Fruit fly (Drosophila melanogaster): ENCODE results near the gene CG6793.

DNA sequence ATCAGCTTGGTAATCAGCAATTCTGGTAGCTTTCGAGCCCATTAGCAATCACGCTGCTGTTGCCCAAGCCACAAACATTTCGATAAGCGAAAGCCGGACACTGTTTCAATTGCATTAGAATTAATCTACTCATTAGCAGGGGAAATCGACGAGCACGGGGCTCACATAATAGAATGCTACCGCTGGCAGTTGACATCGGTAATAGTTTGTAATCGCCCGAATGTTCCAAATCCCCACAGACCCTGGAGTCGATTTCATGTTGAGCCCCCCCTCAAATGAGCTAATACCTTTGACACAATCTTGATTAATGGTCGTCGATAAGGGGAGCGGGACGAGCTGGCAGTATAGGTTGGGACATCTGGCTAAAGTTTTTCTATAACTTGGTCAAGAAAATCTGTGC is 15.4 kb downstream of the CG6793 start:
- TF ChIP-seq CG14655 (GFP tag; optimal IDR thresholded peaks at IDR 0.05) (no peak), Pif1A (GFP tag; optimal IDR thresholded peaks at IDR 0.05) (no peak), CG8159 (tag; optimal IDR thresholded peaks at IDR 0.05) (no peak), EcR (GFP tag; optimal IDR thresholded peaks at IDR 0.05) (no peak), CG17806 (tag; optimal IDR thresholded peaks at IDR 0.05) (no peak), fd96Ca (GFP tag; IDR thresholded peaks at IDR 0.05) (no peak), CG34367 (tag; optimal IDR thresholded peaks at IDR 0.05) (no peak), CG12605 (GFP tag; IDR thresholded peaks at IDR 0.05) (no peak), rn (GFP tag; IDR thresholded peaks at IDR 0.05) (no peak), Ets98B (GFP tag; IDR thresholded peaks at IDR 0.05) (no peak), gl (tag; optimal IDR thresholded peaks at IDR 0.05) (no peak), Pif1B (GFP tag; optimal IDR thresholded peaks at IDR 0.05) (no peak)

Measured in whole organism, pupa.